Worm (Caenorhabditis elegans) whole organism, L4 larva: ENCODE results near the gene glb-9.

Experiments
- T20F7.1 ChIP-seq: fragments of 200-800 bp; sonication (Bioruptor generic); optimal IDR thresholded peaks from 2 replicates; lab custom pipeline; 2018; ENCODE audit warnings: mild to moderate bottlenecking, missing genetic modification characterization, missing compliant biosample characterization
- lsy-2 ChIP-seq, 2 experiments: fragments of 150-350 bp in 1 of 2; sonication (generic microtip) in 1 of 2; optimal IDR thresholded peaks; 2 replicates each; lab custom pipeline; 2014 to 2017; ENCODE audit warnings: missing biosample characterization in 2 of 2, missing genetic modification characterization in 2 of 2
- nhr-10 ChIP-seq: fragments of 150-350 bp; optimal IDR thresholded peaks from 2 replicates; lab custom pipeline; 2014; ENCODE audit warnings: missing biosample characterization, missing genetic modification characterization
- nhr-28 ChIP-seq: fragments of 150-350 bp; optimal IDR thresholded peaks from 2 replicates; lab custom pipeline; 2014; ENCODE audit warnings: missing biosample characterization, missing genetic modification characterization
- unc-130 ChIP-seq: sonication (generic microtip); optimal IDR thresholded peaks from 2 replicates; lab custom pipeline; 2016; ENCODE audit warnings: missing genetic modification reagents, missing genetic modification characterization, missing compliant biosample characterization

ce11 chrII:7543808-7544207 lies 24.7 kb upstream of the glb-9 start, which contains the start of gene rol-8:
- TF ChIP-seq T20F7.1 (GFP tag; lab: Kevin White, UChicago) (no peak), nhr-28 (tag; lab: Kevin White, UChicago) (no peak), lsy-2 (tag; optimal IDR thresholded peaks at IDR 0.05; lab: Kevin White, UChicago) (no peak), unc-130 (GFP tag; lab: Kevin White, UChicago) (no peak), nhr-10 (tag; lab: Kevin White, UChicago) (no peak)
